Worm (Caenorhabditis elegans): ENCODE results near the gene twk-32.

Gene twk-32

ce11 chrV:13768941-13769436 lies 27.5 kb upstream of the twk-32 start, which contains the start of gene nas-24:
nas-24 (plus strand) TSS chrV:13769386.
- no peak for TF ChIP-seq flt-1 (GFP tag; IDR thresholded peaks at IDR 0.05)
- no peak for TF ChIP-seq hmg-4 (GFP tag; optimal IDR thresholded peaks at IDR 0.05)
- TF ChIP-seq hnd-1 (tag; optimal IDR thresholded peaks at IDR 0.05) = no peak
- no peak for TF ChIP-seq F13C5.2 (tag; optimal IDR thresholded peaks at IDR 0.05)
- no peak for TF ChIP-seq pes-1 (GFP tag; IDR thresholded peaks at IDR 0.05)
- TF ChIP-seq ets-7 (tag; optimal IDR thresholded peaks at IDR 0.05) = no peak
- no peak for TF ChIP-seq aly-1 (tag; optimal IDR thresholded peaks at IDR 0.05)
- no peak for TF ChIP-seq hmbx-1 (tag; optimal IDR thresholded peaks at IDR 0.05)
- TF ChIP-seq scrt-1 (GFP tag; IDR thresholded peaks at IDR 0.05) = no peak
- TF ChIP-seq ceh-13 (GFP tag; optimal IDR thresholded peaks at IDR 0.05) = no peak

- no peak for TF ChIP-seq tbx-37 (GFP tag; conservative IDR thresholded peaks at IDR 0.05)
- no peak for TF ChIP-seq hmg-4 (GFP tag; optimal IDR thresholded peaks at IDR 0.05)
Measured at ce11 chrV:13771209-13771608, 25.2 kb upstream of the twk-32 start, which contains the start of gene F20G2.5. F20G2.5 (plus strand) TSS chrV:13771509.

- no peak for TF ChIP-seq tbx-37 (GFP tag; conservative IDR thresholded peaks at IDR 0.05)
- no peak for TF ChIP-seq aly-1 (tag; optimal IDR thresholded peaks at IDR 0.05)
- TF ChIP-seq hmbx-1 (tag; optimal IDR thresholded peaks at IDR 0.05) = no peak
- no peak for TF ChIP-seq flt-1 (GFP tag; IDR thresholded peaks at IDR 0.05)
- no peak for TF ChIP-seq ceh-13 (GFP tag; optimal IDR thresholded peaks at IDR 0.05)
- no peak for TF ChIP-seq sea-1 (GFP tag; conservative IDR thresholded peaks at IDR 0.05)
- TF ChIP-seq scrt-1 (GFP tag; IDR thresholded peaks at IDR 0.05) = no peak
Measured at ce11 chrV:13775529-13775928, 20.9 kb upstream of the twk-32 start, which contains the start of gene F53C11.1. F53C11.1 (plus strand) TSS chrV:13775796.

- TF ChIP-seq ceh-36 (tag; optimal IDR thresholded peaks at IDR 0.05) (no peak), pes-1 (GFP tag; IDR thresholded peaks at IDR 0.05) (no peak), B0310.2 (tag; optimal IDR thresholded peaks at IDR 0.05) (no peak), tra-4 (tag; optimal IDR thresholded peaks at IDR 0.05) (no peak), hmbx-1 (tag; optimal IDR thresholded peaks at IDR 0.05) (no peak), flt-1 (GFP tag; IDR thresholded peaks at IDR 0.05) (no peak), ets-7 (tag; optimal IDR thresholded peaks at IDR 0.05) (no peak), ceh-13 (GFP tag; optimal IDR thresholded peaks at IDR 0.05) (no peak), hmg-4 (GFP tag; optimal IDR thresholded peaks at IDR 0.05) (no peak), F13C5.2 (tag; optimal IDR thresholded peaks at IDR 0.05) (no peak), tbx-11 (GFP tag; IDR thresholded peaks at IDR 0.05) (no peak), aly-1 (tag; optimal IDR thresholded peaks at IDR 0.05) (no peak)
Measured at ce11 chrV:13777857-13778256, 18.6 kb upstream of the twk-32 start, which contains the start of gene F53C11.9. F53C11.9 (plus strand) TSS chrV:13778015.

ce11 chrV:13780902-13781301 lies 15.5 kb upstream of the twk-32 start:
- no peak for TF ChIP-seq ceh-36 (tag; optimal IDR thresholded peaks at IDR 0.05)
- TF ChIP-seq ama-1 (optimal IDR thresholded peaks at IDR 0.05) = no peak
- no peak for TF ChIP-seq tra-4 (tag; optimal IDR thresholded peaks at IDR 0.05)
- TF ChIP-seq tbx-11 (GFP tag; IDR thresholded peaks at IDR 0.05) = no peak
- no peak for TF ChIP-seq B0310.2 (tag; optimal IDR thresholded peaks at IDR 0.05)
- no peak for TF ChIP-seq hmbx-1 (tag; optimal IDR thresholded peaks at IDR 0.05)
- TF ChIP-seq hnd-1 (tag; optimal IDR thresholded peaks at IDR 0.05) = no peak
- TF ChIP-seq pes-1 (GFP tag; IDR thresholded peaks at IDR 0.05) = no peak
- no peak for TF ChIP-seq ets-7 (tag; optimal IDR thresholded peaks at IDR 0.05)
- no peak for TF ChIP-seq sea-1 (GFP tag; conservative IDR thresholded peaks at IDR 0.05)
- TF ChIP-seq hmg-4 (GFP tag; optimal IDR thresholded peaks at IDR 0.05) = no peak
- no peak for TF ChIP-seq ceh-13 (GFP tag; optimal IDR thresholded peaks at IDR 0.05)
- TF ChIP-seq flt-1 (GFP tag; IDR thresholded peaks at IDR 0.05) = no peak
- no peak for TF ChIP-seq aly-1 (tag; optimal IDR thresholded peaks at IDR 0.05)
- no peak for TF ChIP-seq F13C5.2 (tag; optimal IDR thresholded peaks at IDR 0.05)

- TF ChIP-seq hnd-1 (tag; optimal IDR thresholded peaks at IDR 0.05) (no peak), B0310.2 (tag; optimal IDR thresholded peaks at IDR 0.05) (no peak), tbx-37 (GFP tag; conservative IDR thresholded peaks at IDR 0.05) (no peak), ets-7 (tag; optimal IDR thresholded peaks at IDR 0.05) (no peak)
Measured at ce11 chrV:13782190-13782589, 14.3 kb upstream of the twk-32 start, which contains the start of gene decr-1.1. decr-1.1 (plus strand) TSS chrV:13782399.

ce11 chrV:13785767-13786166 lies 10.7 kb upstream of the twk-32 start:
- no peak for TF ChIP-seq hmg-4 (GFP tag; optimal IDR thresholded peaks at IDR 0.05)
- TF ChIP-seq sea-1 (GFP tag; conservative IDR thresholded peaks at IDR 0.05) = no peak
- TF ChIP-seq F13C5.2 (tag; optimal IDR thresholded peaks at IDR 0.05) = no peak

- no peak for TF ChIP-seq hmg-4 (GFP tag; optimal IDR thresholded peaks at IDR 0.05)
- no peak for TF ChIP-seq aly-1 (tag; optimal IDR thresholded peaks at IDR 0.05)
- TF ChIP-seq flt-1 (GFP tag; IDR thresholded peaks at IDR 0.05) = no peak
- TF ChIP-seq sea-1 (GFP tag; conservative IDR thresholded peaks at IDR 0.05) = no peak
- no peak for TF ChIP-seq pes-1 (GFP tag; IDR thresholded peaks at IDR 0.05)
- TF ChIP-seq tbx-11 (GFP tag; IDR thresholded peaks at IDR 0.05) = no peak
- TF ChIP-seq ets-7 (tag; optimal IDR thresholded peaks at IDR 0.05) = no peak
Measured at ce11 chrV:13787225-13787898, 9.1 kb upstream of the twk-32 start, which contains the start of the genes F53C11.4 and F53C11.5. F53C11.4 (minus strand) TSS chrV:13787352. F53C11.5 (plus strand) TSS chrV:13787549.
